Worm (Caenorhabditis elegans) whole organism, L1 larva: Measurements from ENCODE around the gene gpa-7.

ENCODE experiments used
- C04F5.9 ChIP-seq: sonication (generic microtip); optimal IDR thresholded peaks from 2 replicates; lab custom pipeline; 2016; ENCODE audit warnings: missing genetic modification characterization, missing compliant biosample characterization
- ceh-82 ChIP-seq, 3 experiments: fragments of 150-350 bp in 1 of 3; sonication (generic microtip) in 2 of 3; optimal IDR thresholded peaks; 2 replicates each; lab custom pipeline; 2014 to 2017; ENCODE audit warnings: missing biosample characterization in 3 of 3, missing genetic modification characterization in 3 of 3
- mab-9 ChIP-seq: fragments of 200-800 bp; sonication (Bioruptor generic); IDR thresholded peaks from 2 replicates; pipeline ENCODE4 v1.3.6; 2022; ENCODE audit warnings: missing genetic modification reagents, missing genetic modification characterization, missing compliant biosample characterization
- nhr-76 ChIP-seq: sonication (generic microtip); optimal IDR thresholded peaks from 2 replicates; lab custom pipeline; 2017; ENCODE audit warnings: missing biosample characterization, missing genetic modification characterization
- pqm-1 ChIP-seq: sonication (generic microtip); optimal IDR thresholded peaks from 3 replicates; lab custom pipeline; 2017; ENCODE audit warnings: missing biosample characterization, missing genetic modification characterization

DNA sequence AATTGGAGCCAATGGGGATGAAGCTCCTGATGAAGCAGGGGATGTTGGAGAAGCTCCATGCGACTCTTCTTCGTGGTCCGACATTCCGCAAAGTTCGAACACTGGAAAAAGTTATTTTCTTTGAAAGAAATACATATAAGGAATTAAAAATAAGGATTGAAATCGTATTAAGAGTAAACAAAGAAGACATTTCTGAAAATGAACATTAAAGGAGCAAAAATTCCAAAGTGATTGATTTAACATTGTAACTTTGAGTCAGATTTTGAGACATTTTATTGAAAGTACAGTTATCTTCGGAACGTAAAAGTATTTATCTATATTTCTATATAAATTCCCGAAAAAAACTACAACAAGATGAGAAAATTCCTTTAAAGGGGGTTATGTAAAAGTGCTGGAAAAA is 20.7 kb downstream of the gpa-7 start, which contains the start of gene F13B12.1:
- TF ChIP-seq nhr-76 (tag; lab: Kevin White, UChicago) (no peak), ceh-82 (tag; optimal IDR thresholded peaks at IDR 0.05; lab: Kevin White, UChicago) (no peak), mab-9 (no peak), C04F5.9 (tag; lab: Kevin White, UChicago) (no peak), pqm-1 (tag; lab: Kevin White, UChicago) (no peak)
